Fruit fly (Drosophila melanogaster) whole organism, embryonic: ENCODE measurements around the gene CG43999.
A peak's percentile ranks its signal among the peaks of the same experiment; 100 is the strongest.

ENCODE experiments used
- ATbp ChIP-seq: fragments of 200-800 bp; sonication (Bioruptor generic); optimal IDR thresholded peaks from 2 replicates; lab custom pipeline; 2017; ENCODE audit warnings: missing biosample characterization, mild to moderate bottlenecking, missing genetic modification characterization, missing genetic modification reagents
- Adf1 ChIP-seq: fragments of 200-800 bp; sonication (Bioruptor generic); IDR thresholded peaks from 2 replicates; pipeline ENCODE4 v1.3.6; 2022; ENCODE audit warnings: missing biosample characterization, missing genetic modification characterization
- BEAF-32 ChIP-seq: fragments of 200-800 bp; sonication (Bioruptor generic); optimal IDR thresholded peaks from 3 replicates; lab custom pipeline; 2017; ENCODE audit warnings: missing biosample characterization, missing genetic modification characterization, mild to moderate bottlenecking, moderate library complexity, missing genetic modification reagents
- Bgb ChIP-seq: fragments of 200-800 bp; sonication (Bioruptor generic); IDR thresholded peaks from 2 replicates; pipeline ENCODE4 v1.3.6; 2022; ENCODE audit warnings: missing biosample characterization, missing genetic modification characterization; ENCODE audit not compliant: partially characterized antibody
- CG10431 ChIP-seq: fragments of 200-800 bp; sonication (Bioruptor generic); optimal IDR thresholded peaks from 3 replicates; lab custom pipeline; 2018; ENCODE audit warnings: missing biosample characterization, mild to moderate bottlenecking, missing genetic modification characterization
- CG10543 ChIP-seq: fragments of 200-800 bp; sonication (Bioruptor generic); optimal IDR thresholded peaks from 3 replicates; lab custom pipeline; 2017; ENCODE audit warnings: missing biosample characterization, mild to moderate bottlenecking, missing genetic modification characterization, moderate library complexity
- CG11247 ChIP-seq: fragments of 200-800 bp; sonication (Bioruptor generic); IDR thresholded peaks from 2 replicates; pipeline ENCODE4 v1.3.6; 2022; ENCODE audit warnings: missing biosample characterization, missing genetic modification characterization
- CG11560 ChIP-seq: fragments of 200-800 bp; sonication (Bioruptor generic); IDR thresholded peaks from 3 replicates; pipeline ENCODE4 v1.3.6; 2022; ENCODE audit warnings: missing biosample characterization, missing genetic modification characterization
- CG11696 ChIP-seq: fragments of 200-800 bp; sonication (Bioruptor generic); IDR thresholded peaks from 2 replicates; pipeline ENCODE4 v1.3.6; 2022; ENCODE audit warnings: missing biosample characterization, missing genetic modification characterization
- CG13296 ChIP-seq: fragments of 200-800 bp; sonication (Bioruptor generic); optimal IDR thresholded peaks from 3 replicates; lab custom pipeline; 2018; ENCODE audit warnings: missing biosample characterization, mild to moderate bottlenecking, missing genetic modification characterization
- CG1792 ChIP-seq: fragments of 200-800 bp; sonication (Bioruptor generic); optimal IDR thresholded peaks from 2 replicates; lab custom pipeline; 2016; ENCODE audit warnings: missing biosample characterization, missing genetic modification characterization
- CG1832 ChIP-seq: fragments of 200-800 bp; sonication (Bioruptor generic); optimal IDR thresholded peaks from 2 replicates; lab custom pipeline; 2017; ENCODE audit warnings: missing biosample characterization, mild to moderate bottlenecking, missing genetic modification characterization, inconsistent platforms
- CG18476 ChIP-seq: fragments of 200-800 bp; sonication (Bioruptor generic); optimal IDR thresholded peaks from 2 replicates; lab custom pipeline; 2016; ENCODE audit warnings: missing biosample characterization, mild to moderate bottlenecking, missing genetic modification characterization
- CG18619 ChIP-seq: fragments of 200-800 bp; sonication (Bioruptor generic); optimal IDR thresholded peaks from 3 replicates; lab custom pipeline; 2017; ENCODE audit warnings: missing biosample characterization, mild to moderate bottlenecking, missing genetic modification characterization
- CG2199 ChIP-seq: fragments of 200-800 bp; sonication (Bioruptor generic); IDR thresholded peaks from 3 replicates; pipeline ENCODE4 v1.3.6; 2022; ENCODE audit warnings: missing biosample characterization, missing genetic modification characterization
- CG30020 ChIP-seq: fragments of 200-800 bp; optimal IDR thresholded peaks from 2 replicates; lab custom pipeline; 2019; ENCODE audit warnings: missing biosample characterization, mild to moderate bottlenecking, missing genetic modification characterization, moderate library complexity
- CG32532 ChIP-seq: fragments of 200-800 bp; sonication (Bioruptor generic); IDR thresholded peaks from 2 replicates; pipeline ENCODE4 v1.3.6; 2022; ENCODE audit warnings: missing biosample characterization, missing genetic modification characterization
- CG8388 ChIP-seq: fragments of 200-800 bp; sonication (Bioruptor generic); optimal IDR thresholded peaks from 2 replicates; lab custom pipeline; 2019; ENCODE audit warnings: missing biosample characterization, mild to moderate bottlenecking, missing genetic modification characterization, moderate library complexity
- CG9797 ChIP-seq: fragments of 200-800 bp; sonication (Bioruptor generic); optimal IDR thresholded peaks from 3 replicates; lab custom pipeline; 2018; ENCODE audit warnings: missing biosample characterization, mild to moderate bottlenecking, missing genetic modification characterization
- CG9932 ChIP-seq: fragments of 200-800 bp; sonication (Bioruptor generic); IDR thresholded peaks from 2 replicates; pipeline ENCODE4 v1.3.6; 2022; ENCODE audit warnings: missing biosample characterization, missing genetic modification characterization
- D19B ChIP-seq: fragments of 200-800 bp; sonication (Bioruptor generic); optimal IDR thresholded peaks from 2 replicates; lab custom pipeline; 2017; ENCODE audit warnings: missing biosample characterization, mild to moderate bottlenecking, missing genetic modification characterization
- Drgx ChIP-seq: fragments of 200-800 bp; sonication (Bioruptor generic); IDR thresholded peaks from 2 replicates; pipeline ENCODE4 v1.3.6; 2022; ENCODE audit warnings: missing biosample characterization, missing genetic modification characterization
- Gsc ChIP-seq: fragments of 200-800 bp; sonication (Bioruptor generic); IDR thresholded peaks from 2 replicates; pipeline ENCODE4 v1.3.6; 2022; ENCODE audit warnings: missing biosample characterization, missing genetic modification characterization
- Hmr ChIP-seq: fragments of 200-800 bp; sonication (Bioruptor generic); optimal IDR thresholded peaks from 3 replicates; lab custom pipeline; 2017; ENCODE audit warnings: mild to moderate bottlenecking, missing biosample characterization, missing genetic modification reagents, missing genetic modification characterization
- Hr39 ChIP-seq: fragments of >200 bp; optimal IDR thresholded peaks from 2 replicates; lab custom pipeline; 2017
- NC2α ChIP-seq: fragments of 200-800 bp; sonication (Bioruptor generic); optimal IDR thresholded peaks from 2 replicates; lab custom pipeline; 2016; ENCODE audit warnings: missing biosample characterization, missing genetic modification characterization
- Neu2 ChIP-seq: fragments of 200-800 bp; sonication (Bioruptor generic); optimal IDR thresholded peaks from 3 replicates; lab custom pipeline; 2016; ENCODE audit warnings: missing biosample characterization, missing genetic modification characterization, borderline replicate concordance
- Opbp ChIP-seq: fragments of 200-800 bp; sonication (Bioruptor generic); IDR thresholded peaks from 3 replicates; pipeline ENCODE4 v1.3.6; 2022; ENCODE audit warnings: missing biosample characterization, missing genetic modification characterization; ENCODE audit not compliant: partially characterized antibody
- Pdp1 ChIP-seq, 2 experiments: fragments of 200-800 bp; sonication (Bioruptor generic); optimal IDR thresholded peaks; 3 replicates each; lab custom pipeline; 2016; ENCODE audit warnings: missing biosample characterization in 2 of 2, missing genetic modification characterization in 2 of 2, mild to moderate bottlenecking in 1 of 2, moderate library complexity in 1 of 2
- Six4 ChIP-seq: fragments of 200-800 bp; sonication (Bioruptor generic); optimal IDR thresholded peaks from 2 replicates; lab custom pipeline; 2016; ENCODE audit warnings: missing biosample characterization, missing genetic modification characterization
- Usf ChIP-seq: fragments of 200-800 bp; sonication (Bioruptor generic); optimal IDR thresholded peaks from 2 replicates; lab custom pipeline; 2017; ENCODE audit warnings: missing genotype, missing biosample characterization, missing genetic modification characterization
- Xbp1 ChIP-seq: fragments of 200-800 bp; sonication (Bioruptor generic); optimal IDR thresholded peaks from 3 replicates; lab custom pipeline; 2016; ENCODE audit warnings: missing biosample characterization, mild to moderate bottlenecking, missing genetic modification characterization
- abd-A ChIP-seq: fragments of 200-800 bp; sonication (Bioruptor generic); optimal IDR thresholded peaks from 3 replicates; lab custom pipeline; 2019; ENCODE audit warnings: missing biosample characterization, mild to moderate bottlenecking, missing genetic modification characterization, moderate library complexity
- al ChIP-seq: fragments of 200-800 bp; sonication (Bioruptor generic); IDR thresholded peaks from 2 replicates; pipeline ENCODE4 v1.3.6; 2022; ENCODE audit warnings: missing biosample characterization, missing genetic modification characterization
- bab2 ChIP-seq: fragments of 200-800 bp; sonication (Bioruptor generic); optimal IDR thresholded peaks from 2 replicates; lab custom pipeline; 2016; ENCODE audit warnings: missing biosample characterization, missing genetic modification characterization
- btn ChIP-seq: fragments of 200-800 bp; sonication (Bioruptor generic); optimal IDR thresholded peaks from 2 replicates; lab custom pipeline; 2016; ENCODE audit warnings: missing biosample characterization, missing genetic modification characterization
- cas ChIP-seq: fragments of 200-800 bp; sonication (Bioruptor generic); IDR thresholded peaks from 2 replicates; pipeline ENCODE4 v1.3.6; 2022; ENCODE audit warnings: missing biosample characterization, missing genetic modification characterization
- cwo ChIP-seq: fragments of 200-800 bp; sonication (Bioruptor generic); optimal IDR thresholded peaks from 3 replicates; lab custom pipeline; 2017; ENCODE audit warnings: missing biosample characterization, missing genetic modification characterization, mild to moderate bottlenecking, moderate library complexity, missing genetic modification reagents
- dan ChIP-seq: fragments of 200-800 bp; sonication (Bioruptor generic); IDR thresholded peaks from 2 replicates; pipeline ENCODE4 v1.3.6; 2022; ENCODE audit warnings: missing biosample characterization, missing genetic modification characterization
- dpn ChIP-seq, 2 experiments: fragments of 200-800 bp; sonication (Bioruptor generic); optimal IDR thresholded peaks; 3 replicates each; lab custom pipeline; 2016; ENCODE audit warnings: missing biosample characterization in 2 of 2, missing genetic modification characterization in 2 of 2
- fd64A ChIP-seq: fragments of 200-800 bp; sonication (Bioruptor generic); optimal IDR thresholded peaks from 3 replicates; lab custom pipeline; 2018; ENCODE audit warnings: missing biosample characterization, mild to moderate bottlenecking, missing genetic modification characterization
- ham ChIP-seq: fragments of 200-800 bp; sonication (Bioruptor generic); IDR thresholded peaks from 2 replicates; pipeline ENCODE4 v1.3.6; 2022; ENCODE audit warnings: missing biosample characterization, missing genetic modification characterization
- hth ChIP-seq: fragments of >200 bp; optimal IDR thresholded peaks from 2 replicates; lab custom pipeline; 2017; ENCODE audit warnings: inconsistent platforms
- kay ChIP-seq: fragments of 200-800 bp; sonication (Bioruptor generic); optimal IDR thresholded peaks from 2 replicates; lab custom pipeline; 2016; ENCODE audit warnings: missing biosample characterization, missing genetic modification characterization
- lbe ChIP-seq: fragments of 200-800 bp; sonication (Bioruptor generic); optimal IDR thresholded peaks from 2 replicates; lab custom pipeline; 2016; ENCODE audit warnings: missing biosample characterization, mild to moderate bottlenecking, missing genetic modification characterization
- oc ChIP-seq: fragments of 200-800 bp; sonication (Bioruptor generic); optimal IDR thresholded peaks from 2 replicates; lab custom pipeline; 2018; ENCODE audit warnings: missing biosample characterization, mild to moderate bottlenecking, missing genetic modification characterization, moderate library complexity
- odd ChIP-seq: fragments of 200-800 bp; sonication (Bioruptor generic); optimal IDR thresholded peaks from 2 replicates; lab custom pipeline; 2017; ENCODE audit warnings: missing biosample characterization, mild to moderate bottlenecking, missing genetic modification characterization
- psq ChIP-seq: fragments of 200-800 bp; sonication (Bioruptor generic); optimal IDR thresholded peaks from 2 replicates; lab custom pipeline; 2017; ENCODE audit warnings: missing biosample characterization, missing genetic modification characterization
- stc ChIP-seq: fragments of 200-800 bp; sonication (Bioruptor generic); IDR thresholded peaks from 2 replicates; pipeline ENCODE4 v1.3.6; 2022; ENCODE audit warnings: missing biosample characterization, missing genetic modification characterization
- tna ChIP-seq: fragments of 200-800 bp; sonication (Bioruptor generic); IDR thresholded peaks from 2 replicates; pipeline ENCODE4 v1.3.6; 2022; ENCODE audit warnings: missing biosample characterization, missing genetic modification characterization; ENCODE audit not compliant: partially characterized antibody
- usp ChIP-seq: fragments of >200 bp; optimal IDR thresholded peaks from 2 replicates; lab custom pipeline; 2017; ENCODE audit warnings: missing biosample characterization, missing genetic modification characterization
- zfh1 ChIP-seq: fragments of 200-800 bp; sonication (Bioruptor generic); IDR thresholded peaks from 3 replicates; pipeline ENCODE4 v1.3.6; 2022; ENCODE audit warnings: missing biosample characterization, missing genetic modification characterization

CG43999 gene

DNA sequence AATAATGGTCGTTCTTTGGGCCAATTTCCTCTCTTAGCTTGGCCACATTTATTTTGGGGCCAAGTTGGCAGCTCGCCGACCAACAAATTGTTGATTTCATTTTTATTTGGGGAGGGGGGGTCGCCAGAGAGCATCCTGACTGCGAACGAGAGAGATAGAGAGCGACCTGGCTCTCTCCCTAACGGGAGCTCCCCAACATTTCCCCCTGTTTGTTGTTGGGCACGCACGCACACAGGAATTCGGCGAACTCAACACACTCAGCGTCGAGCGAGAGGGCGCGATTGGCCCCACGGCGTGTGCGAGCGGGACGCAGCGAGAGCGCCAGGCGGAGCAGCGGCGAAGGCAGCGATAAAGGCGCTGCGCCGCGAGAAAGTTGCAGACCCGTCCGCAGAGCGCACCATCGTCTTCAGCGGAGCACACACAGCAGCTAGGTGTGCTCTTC, 34.0 kb upstream of the CG43999 start, which contains the start of gene CG31140 (continued):
- no peak for TF ChIP-seq btn (GFP tag; lab: Kevin White, UChicago)
- no peak for TF ChIP-seq Six4
- TF ChIP-seq tna (GFP tag; lab: Robert Waterston, UW) = no peak
- no peak for TF ChIP-seq CG11247 (GFP tag; lab: Robert Waterston, UW)
- no peak for TF ChIP-seq fd64A (GFP tag; lab: Kevin White, UChicago)
- TF ChIP-seq Gsc (GFP tag; lab: Robert Waterston, UW) = no peak
- no peak for TF ChIP-seq CG30020
- no peak for TF ChIP-seq Usf
- no peak for TF ChIP-seq ATbp (GFP tag; lab: Kevin White, UChicago)
- no peak for TF ChIP-seq BEAF-32 (GFP tag; lab: Kevin White, UChicago)
- no peak for TF ChIP-seq al
- no peak for TF ChIP-seq dan (GFP tag; lab: Robert Waterston, UW)
- peak; percentile 38 for TF ChIP-seq Hmr (GFP tag; lab: Kevin White, UChicago)
- no peak for TF ChIP-seq lbe (GFP tag; lab: Kevin White, UChicago)
- no peak for TF ChIP-seq CG1792
- no peak for TF ChIP-seq CG18619 (GFP tag; lab: Kevin White, UChicago)
- TF ChIP-seq dpn (GFP tag; optimal IDR thresholded peaks at IDR 0.05; lab: Kevin White, UChicago) = no peak
- no peak for TF ChIP-seq cwo (GFP tag; lab: Kevin White, UChicago)
- TF ChIP-seq CG2199 = 0 out of 3 replicates have a peak, but pooled peaks have one; percentile 36
- peak; percentile 57; the same call in 1 of the 2 replicates for TF ChIP-seq CG32532 (GFP tag; lab: Robert Waterston, UW)
- peak; percentile 30; the same call in 1 of the 2 replicates for TF ChIP-seq Bgb (GFP tag; lab: Robert Waterston, UW)
- TF ChIP-seq oc (tag; lab: Kevin White, UChicago) = no peak
- TF ChIP-seq D19B = no peak
- no peak for TF ChIP-seq Pdp1 (GFP tag; optimal IDR thresholded peaks at IDR 0.05; lab: Kevin White, UChicago)
- TF ChIP-seq Adf1 (GFP tag; lab: Robert Waterston, UW) = peak; percentile 91
- TF ChIP-seq Drgx (GFP tag; lab: Robert Waterston, UW) = 0 out of 2 replicates have a peak, but pooled peaks have one; percentile 14
- no peak for TF ChIP-seq kay (GFP tag; lab: Kevin White, UChicago)
- TF ChIP-seq bab2 (GFP tag; lab: Kevin White, UChicago) = no peak
- TF ChIP-seq zfh1 (GFP tag; lab: Robert Waterston, UW) = 0 out of 3 replicates have a peak, but pooled peaks have one; percentile 37
- peak; percentile 85 for TF ChIP-seq abd-A (tag; lab: Kevin White, UChicago)
- no peak for TF ChIP-seq CG11560 (tag; lab: Robert Waterston, UW)
- no peak for TF ChIP-seq CG9932 (GFP tag; lab: Robert Waterston, UW)
- TF ChIP-seq CG9797 = no peak
- no peak for TF ChIP-seq odd (GFP tag; lab: Kevin White, UChicago)
- TF ChIP-seq stc = no peak
- TF ChIP-seq NC2α = no peak
- TF ChIP-seq psq (GFP tag; lab: Kevin White, UChicago) = no peak
- no peak for TF ChIP-seq CG18476
- no peak for TF ChIP-seq Hr39 (lab: Kevin White, UChicago)
- TF ChIP-seq CG10431 = no peak
- TF ChIP-seq cas (GFP tag; lab: Robert Waterston, UW) = no peak
- TF ChIP-seq CG11696 (GFP tag; lab: Robert Waterston, UW) = no peak
- no peak for TF ChIP-seq hth (lab: Kevin White, UChicago)
- TF ChIP-seq CG10543 (GFP tag; lab: Kevin White, UChicago) = peak; percentile 73
- no peak for TF ChIP-seq ham
- no peak for TF ChIP-seq CG13296
- TF ChIP-seq CG8388 (GFP tag; lab: Kevin White, UChicago) = no peak
- no peak for TF ChIP-seq usp (GFP tag; lab: Kevin White, UChicago)
- no peak for TF ChIP-seq Neu2
- peak; percentile 90 for TF ChIP-seq CG1832 (GFP tag; lab: Kevin White, UChicago)
- 0 out of 3 replicates have a peak, but pooled peaks have one; percentile 16 for TF ChIP-seq Opbp (GFP tag; lab: Robert Waterston, UW)
- no peak for TF ChIP-seq Xbp1 (GFP tag; lab: Kevin White, UChicago)
